Fruit fly (Drosophila melanogaster): ENCODE results near the gene Ran.

The Ran gene

dm6 chrX:11108845-11109450, 39.6 kb downstream of the Ran start (continued):
- TF ChIP-seq sna (GFP tag; IDR thresholded peaks at IDR 0.05; ENCODE audit: partially characterized antibody) (no peak), nau (GFP tag; optimal IDR thresholded peaks at IDR 0.05) (no peak), inv (GFP tag; IDR thresholded peaks at IDR 0.05; ENCODE audit: partially characterized antibody) (no peak), so (GFP tag; IDR thresholded peaks at IDR 0.05) (no peak), CG12104 (GFP tag; optimal IDR thresholded peaks at IDR 0.05) (no peak), ci (GFP tag; IDR thresholded peaks at IDR 0.05) (0 out of 3 replicates have a peak, but pooled peaks have one; percentile 7), lilli (GFP tag; optimal IDR thresholded peaks at IDR 0.05) (no peak), CG9215 (GFP tag; IDR thresholded peaks at IDR 0.05) (no peak), CG12942 (GFP tag; optimal IDR thresholded peaks at IDR 0.05) (no peak), CG1832 (GFP tag; optimal IDR thresholded peaks at IDR 0.05) (no peak), amos (GFP tag; IDR thresholded peaks at IDR 0.05; ENCODE audit: partially characterized antibody) (no peak), slou (GFP tag; optimal IDR thresholded peaks at IDR 0.05) (no peak), CG1529 (GFP tag; optimal IDR thresholded peaks at IDR 0.05) (no peak), Bdp1 (GFP tag; optimal IDR thresholded peaks at IDR 0.05) (no peak), CG1602 (GFP tag; optimal IDR thresholded peaks at IDR 0.05) (no peak), al (GFP tag; IDR thresholded peaks at IDR 0.05) (no peak), CG15011 (GFP tag; optimal IDR thresholded peaks at IDR 0.05) (no peak), h (optimal IDR thresholded peaks at IDR 0.05) (no peak), Drgx (GFP tag; IDR thresholded peaks at IDR 0.05) (peak; percentile 16; the same call in 1 of the 2 replicates), ssp (GFP tag; IDR thresholded peaks at IDR 0.05) (no peak), ewg (GFP tag; optimal IDR thresholded peaks at IDR 0.05) (no peak), Deaf1 (tag; optimal IDR thresholded peaks at IDR 0.05) (no peak), C15 (GFP tag; IDR thresholded peaks at IDR 0.05) (no peak), gem (tag; optimal IDR thresholded peaks at IDR 0.05) (no peak), twi (tag; optimal IDR thresholded peaks at IDR 0.05) (no peak), otp (GFP tag; IDR thresholded peaks at IDR 0.05) (no peak), Gug (GFP tag; IDR thresholded peaks at IDR 0.05) (peak; percentile 12; the same call in 1 of the 4 replicates), CHES-1-like (GFP tag; optimal IDR thresholded peaks at IDR 0.05) (no peak), sisA (GFP tag; IDR thresholded peaks at IDR 0.05) (0 out of 2 replicates have a peak, but pooled peaks have one; percentile 20), ftz-f1 (GFP tag; optimal IDR thresholded peaks at IDR 0.05) (no peak), CG8281 (tag; optimal IDR thresholded peaks at IDR 0.05) (no peak), dmrt99B (tag; optimal IDR thresholded peaks at IDR 0.05) (no peak), cas (GFP tag; IDR thresholded peaks at IDR 0.05) (no peak), Oaz (GFP tag; IDR thresholded peaks at IDR 0.05) (no peak), cg (GFP tag; optimal IDR thresholded peaks at IDR 0.05) (peak; percentile 54), Nf-YB (GFP tag; optimal IDR thresholded peaks at IDR 0.05) (no peak), NC2α (GFP tag; optimal IDR thresholded peaks at IDR 0.05) (no peak), Nf-YA (GFP tag; IDR thresholded peaks at IDR 0.05) (no peak), CG11085 (GFP tag; IDR thresholded peaks at IDR 0.05) (no peak), CG17802 (tag; optimal IDR thresholded peaks at IDR 0.05) (no peak), CG17385 (GFP tag; optimal IDR thresholded peaks at IDR 0.05) (no peak), CG30431 (GFP tag; optimal IDR thresholded peaks at IDR 0.05) (no peak), CG18011 (GFP tag; optimal IDR thresholded peaks at IDR 0.05) (no peak), Poxn (GFP tag; IDR thresholded peaks at IDR 0.05) (no peak), Side (GFP tag; optimal IDR thresholded peaks at IDR 0.05) (no peak), sima (GFP tag; optimal IDR thresholded peaks at IDR 0.05) (no peak), Dip2 (GFP tag; IDR thresholded peaks at IDR 0.05) (no peak), Sry-δ (GFP tag; optimal IDR thresholded peaks at IDR 0.05) (no peak), CG1603 (tag; optimal IDR thresholded peaks at IDR 0.05) (no peak), oc (tag; optimal IDR thresholded peaks at IDR 0.05) (no peak), Ada2b (GFP tag; IDR thresholded peaks at IDR 0.05) (no peak), TFAM (GFP tag; optimal IDR thresholded peaks at IDR 0.05) (no peak)

Data from whole organism, embryonic.